Worm (Caenorhabditis elegans): Measurements from ENCODE around the gene F59B10.3.

The F59B10.3 gene

DNA sequence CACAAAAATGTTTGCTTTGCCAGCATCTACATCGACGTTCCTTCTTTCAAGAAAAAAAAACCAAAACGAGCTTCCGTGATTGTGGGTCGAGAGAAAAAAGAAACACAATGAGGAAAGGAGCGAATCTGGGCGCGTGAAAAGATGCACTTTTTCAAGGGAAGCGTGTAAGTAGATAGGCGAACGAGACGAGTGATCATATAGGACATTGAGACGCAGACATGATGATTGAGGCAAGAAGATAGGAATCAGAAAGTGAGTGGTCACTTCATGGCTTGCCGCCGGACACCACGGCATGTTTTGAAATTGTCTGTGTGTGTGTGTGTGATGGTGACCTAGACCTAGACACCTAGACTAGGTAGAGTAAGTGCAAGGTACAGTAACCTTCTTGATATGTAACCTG, 8.8 kb upstream of the F59B10.3 start (continued):
- no peak for TF ChIP-seq lin-13 (GFP tag; optimal IDR thresholded peaks at IDR 0.05)
- TF ChIP-seq skn-1 (tag; optimal IDR thresholded peaks at IDR 0.05) = peak; percentile 8
- no peak for TF ChIP-seq fkh-8 (tag; optimal IDR thresholded peaks at IDR 0.05)
- peak; percentile 92 for TF ChIP-seq lin-14 (GFP tag; optimal IDR thresholded peaks at IDR 0.05)
- TF ChIP-seq aha-1 (tag; optimal IDR thresholded peaks at IDR 0.05) = no peak
- TF ChIP-seq isw-1 (GFP tag; IDR thresholded peaks at IDR 0.05) = no peak
- TF ChIP-seq irx-1 (tag; optimal IDR thresholded peaks at IDR 0.05) = peak; percentile 33
- no peak for TF ChIP-seq C16A3.4 (tag; optimal IDR thresholded peaks at IDR 0.05)
- TF ChIP-seq nhr-85 (tag) = peak; percentile 94
- peak; percentile 4 for TF ChIP-seq xbp-1 (tag; optimal IDR thresholded peaks at IDR 0.05)
- TF ChIP-seq blmp-1 (tag; optimal IDR thresholded peaks at IDR 0.05) = peak; percentile 94
- TF ChIP-seq lin-35 (GFP tag; optimal IDR thresholded peaks at IDR 0.05) = peak; percentile 20 to 31
- TF ChIP-seq ztf-11 (tag; optimal IDR thresholded peaks at IDR 0.05) = no peak
- peak; percentile 11 for TF ChIP-seq nhr-77 (tag; optimal IDR thresholded peaks at IDR 0.05)
- no peak for TF ChIP-seq vab-15 (tag; optimal IDR thresholded peaks at IDR 0.05)
- TF ChIP-seq swsn-7 (tag; optimal IDR thresholded peaks at IDR 0.05) = peak; percentile 22
- peak in 1 of 3 experiments; percentile 40 for TF ChIP-seq ceh-82 (tag; optimal IDR thresholded peaks at IDR 0.05)
- no peak for TF ChIP-seq lir-3 (tag; optimal IDR thresholded peaks at IDR 0.05; ENCODE audit: poor library complexity)
- no peak for TF ChIP-seq C04F5.9 (tag; optimal IDR thresholded peaks at IDR 0.05)
- no peak for TF ChIP-seq snpc-4 (tag; optimal IDR thresholded peaks at IDR 0.05)

DNA sequence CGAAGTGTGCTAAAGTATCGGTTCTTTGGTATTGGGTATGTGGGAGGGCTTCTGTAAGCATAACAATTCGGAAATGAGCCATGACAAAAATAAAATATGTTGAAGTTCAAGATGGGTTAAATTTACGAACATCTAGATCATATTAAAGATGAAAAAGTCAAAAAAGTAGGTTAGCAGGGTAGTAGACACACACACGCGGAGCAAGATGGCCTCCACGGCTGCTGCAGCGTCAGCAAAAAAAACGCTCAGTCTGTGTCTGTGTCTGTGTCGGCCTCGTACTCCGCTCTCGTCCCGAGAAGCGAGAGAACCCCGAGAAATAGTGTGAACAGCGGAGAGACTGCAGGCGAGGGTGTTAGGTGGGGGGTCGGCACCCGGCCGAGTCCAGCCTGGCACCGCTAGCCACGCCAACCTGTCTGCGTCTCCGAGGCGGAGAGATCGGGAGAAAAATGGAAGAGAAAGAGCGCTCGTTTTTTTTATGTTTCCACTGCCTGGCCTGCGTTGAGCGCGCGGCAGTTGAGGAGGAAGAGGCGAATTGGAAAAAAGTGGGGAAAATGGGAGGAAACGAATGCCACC, 7.8 kb upstream of the F59B10.3 start, which contains the start of gene myrf-1:
myrf-1 (minus strand) TSS at position 51 of the 573 bp plus-strand sequence.
- peak; percentile 99 for TF ChIP-seq nhr-85 (tag)
- peak; percentile 80 for TF ChIP-seq ztf-4 (tag; optimal IDR thresholded peaks at IDR 0.05)
- TF ChIP-seq sptf-1 (tag; optimal IDR thresholded peaks at IDR 0.05) = no peak
- TF ChIP-seq nhr-71 (tag; optimal IDR thresholded peaks at IDR 0.05) = peak; percentile 91
- TF ChIP-seq mep-1 (tag; optimal IDR thresholded peaks at IDR 0.05) = peak; percentile 73
- TF ChIP-seq snpc-4 (tag; optimal IDR thresholded peaks at IDR 0.05) = peak; percentile 48
- TF ChIP-seq mdl-1 (tag; optimal IDR thresholded peaks at IDR 0.05) = peak in 1 of 2 experiments; percentile 83
- peak; percentile 30 for TF ChIP-seq fos-1 (tag; optimal IDR thresholded peaks at IDR 0.05)
- no peak for TF ChIP-seq hlh-4 (tag; optimal IDR thresholded peaks at IDR 0.05)
- TF ChIP-seq C16A3.4 (tag; optimal IDR thresholded peaks at IDR 0.05) = peak; percentile 65
- peak; percentile 80 for TF ChIP-seq nhr-19 (GFP tag; conservative IDR thresholded peaks at IDR 0.05)
- TF ChIP-seq fkh-8 (tag; optimal IDR thresholded peaks at IDR 0.05) = peak; percentile 90
- TF ChIP-seq lin-39 (tag; optimal IDR thresholded peaks at IDR 0.05) = no peak
- TF ChIP-seq ama-1 (optimal IDR thresholded peaks at IDR 0.05) = no peak
- peak; percentile 66 for TF ChIP-seq elt-2 (tag; optimal IDR thresholded peaks at IDR 0.05)
- TF ChIP-seq alr-1 (tag; optimal IDR thresholded peaks at IDR 0.05; ENCODE audit: borderline replicate concordance) = no peak
- TF ChIP-seq zag-1 (tag; optimal IDR thresholded peaks at IDR 0.05) = no peak
- no peak for TF ChIP-seq nhr-76 (tag; optimal IDR thresholded peaks at IDR 0.05)
- peak; percentile 52 for TF ChIP-seq lin-13 (GFP tag; optimal IDR thresholded peaks at IDR 0.05)
- TF ChIP-seq C04F5.9 (tag; optimal IDR thresholded peaks at IDR 0.05) = no peak
- peak; percentile 64 for TF ChIP-seq grh-1 (GFP tag; IDR thresholded peaks at IDR 0.05)
- TF ChIP-seq nhr-84 (tag; optimal IDR thresholded peaks at IDR 0.05) = no peak
- TF ChIP-seq lin-15B (tag; optimal IDR thresholded peaks at IDR 0.05) = peak; percentile 15
- peak; percentile 85 for TF ChIP-seq nhr-20 (tag; optimal IDR thresholded peaks at IDR 0.05)
- TF ChIP-seq elt-3 (tag; optimal IDR thresholded peaks at IDR 0.05) = peak in 1 of 6 experiments; percentile 9
- TF ChIP-seq pag-3 (tag; optimal IDR thresholded peaks at IDR 0.05; ENCODE audit: borderline replicate concordance, insufficient read depth) = peak; percentile 72
- peak; percentile 75 for TF ChIP-seq nhr-77 (tag; optimal IDR thresholded peaks at IDR 0.05)
- TF ChIP-seq efl-3 (GFP tag; optimal IDR thresholded peaks at IDR 0.05) = peak; percentile 22
- peak; percentile 89 for TF ChIP-seq swsn-7 (tag; optimal IDR thresholded peaks at IDR 0.05)
- peak; percentile 85 for TF ChIP-seq tbx-2 (tag; optimal IDR thresholded peaks at IDR 0.05)
- peak; percentile 53; the same call in 1 of the 2 replicates for TF ChIP-seq mab-9 (GFP tag; IDR thresholded peaks at IDR 0.05)
- TF ChIP-seq fkh-4 (tag; optimal IDR thresholded peaks at IDR 0.05; ENCODE audit: borderline replicate concordance) = no peak
- TF ChIP-seq mef-2 (tag; optimal IDR thresholded peaks at IDR 0.05) = peak; percentile 10
- TF ChIP-seq F16B12.6 (tag; optimal IDR thresholded peaks at IDR 0.05) = peak; percentile 13
- TF ChIP-seq lin-14 (GFP tag; optimal IDR thresholded peaks at IDR 0.05) = peak; percentile 97
- no peak for TF ChIP-seq unc-62 (GFP tag; optimal IDR thresholded peaks at IDR 0.05)
- TF ChIP-seq nhr-47 (tag; optimal IDR thresholded peaks at IDR 0.05) = peak; percentile 85
- TF ChIP-seq nhr-12 (tag; optimal IDR thresholded peaks at IDR 0.05) = no peak
- TF ChIP-seq egl-27 (tag; optimal IDR thresholded peaks at IDR 0.05) = peak; percentile 32 to 41
